Fruit fly (Drosophila melanogaster) S2 (cell line): ENCODE measurements around the gene Obp69a.
A peak's percentile ranks its signal among the peaks of the same experiment; 100 is the strongest.

Source experiments
- CG8478 ChIP-seq: fragments of >200 bp; optimal IDR thresholded peaks from 2 replicates; lab custom pipeline; 2018
- CTCF ChIP-seq, 2 experiments: fragments of >200 bp; optimal IDR thresholded peaks; 2 replicates each; lab custom pipeline; 2018

The Obp69a gene

DNA sequence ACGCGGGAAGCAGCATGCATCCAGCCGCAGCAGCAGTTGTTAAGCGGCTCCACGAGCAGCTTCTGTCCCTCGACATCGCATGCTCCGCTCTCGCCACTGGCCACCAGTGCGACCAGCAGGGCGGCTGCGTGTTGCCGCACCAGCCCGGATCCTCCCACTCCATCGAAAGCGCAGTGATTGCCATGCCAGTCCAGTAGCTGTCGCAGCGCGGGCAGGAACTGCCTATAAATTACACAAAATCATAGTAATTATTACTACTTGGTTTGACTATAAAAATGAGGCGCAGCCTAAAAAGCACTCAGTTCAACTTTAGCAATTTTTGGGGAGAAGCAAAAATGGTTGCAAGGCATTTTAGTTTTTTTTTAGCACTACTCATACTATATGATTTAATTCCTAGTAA lies at the start of gene Obp69a:
Gene Obp69a (plus strand): TSS at position 301 of the 400 bp plus-strand sequence.
- TF ChIP-seq CTCF (optimal IDR thresholded peaks at IDR 0.05; lab: Kevin White, UChicago) (no peak), CG8478 (no peak)

DNA sequence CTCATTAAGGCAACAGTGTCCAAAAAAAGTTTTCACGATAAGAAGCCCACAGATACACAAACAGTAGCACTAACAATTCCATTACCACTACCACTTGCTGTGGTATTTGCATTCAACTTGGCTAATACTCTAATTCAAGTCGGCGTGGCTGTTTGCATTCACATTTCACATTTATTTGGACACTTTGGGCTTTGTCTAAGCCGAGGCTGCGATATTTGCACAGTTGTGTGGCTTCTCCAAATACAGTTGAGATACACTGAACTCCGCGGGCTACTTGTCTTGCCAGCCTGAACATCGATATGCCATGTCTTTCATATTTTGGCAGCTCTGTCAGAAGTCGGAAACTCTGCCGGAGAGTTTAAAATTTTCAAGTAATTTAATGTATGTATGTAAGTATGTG lies 45.7 kb upstream of the Obp69a start:
- TF ChIP-seq CG8478 = no peak
- TF ChIP-seq CTCF (optimal IDR thresholded peaks at IDR 0.05; lab: Kevin White, UChicago) = no peak

DNA sequence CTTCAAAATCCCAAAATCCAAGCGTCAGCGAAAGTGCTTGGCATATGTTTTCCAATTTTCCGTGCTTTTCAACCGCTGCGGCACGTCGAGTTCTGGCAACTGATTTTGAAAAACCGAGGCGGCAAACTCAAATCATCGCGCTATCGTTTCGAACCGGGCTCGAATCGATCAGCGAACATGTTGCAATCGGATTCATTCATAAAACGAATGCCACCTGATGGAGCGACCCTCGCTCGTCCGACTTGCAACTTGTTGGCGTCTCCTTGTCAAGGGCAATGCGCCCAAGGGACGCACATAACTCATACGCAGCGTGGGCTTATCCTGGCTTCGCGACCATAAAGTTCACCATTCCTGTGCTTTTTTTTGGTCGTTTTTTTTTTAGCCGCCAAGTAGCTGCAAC lies 44.5 kb upstream of the Obp69a start, which contains the start of gene CrzR:
Gene CrzR (minus strand): TSS at position 105 of the 400 bp plus-strand sequence.
- TF ChIP-seq CTCF (optimal IDR thresholded peaks at IDR 0.05; lab: Kevin White, UChicago) = no peak
- TF ChIP-seq CG8478 = no peak

DNA sequence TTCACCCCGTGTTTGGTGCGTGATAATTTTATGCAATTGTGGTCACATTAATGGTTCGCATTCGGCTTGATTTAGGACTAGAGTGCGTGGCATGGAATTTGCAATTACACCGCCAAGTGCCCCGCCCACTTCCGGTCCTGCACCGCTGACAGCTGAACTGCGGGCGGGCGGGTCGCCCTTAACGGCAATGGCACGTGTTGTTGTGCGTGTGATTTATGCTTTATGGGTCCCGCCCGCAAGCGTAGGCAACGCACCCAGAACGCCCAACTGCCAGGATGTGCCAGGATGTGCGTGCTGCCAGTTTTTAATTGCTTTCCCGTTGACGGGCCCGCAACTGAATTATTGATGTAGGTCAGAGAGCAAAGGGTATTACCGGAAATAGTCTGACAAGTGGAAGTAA lies 32.2 kb upstream of the Obp69a start:
- TF ChIP-seq CTCF (optimal IDR thresholded peaks at IDR 0.05; lab: Kevin White, UChicago) (no peak), CG8478 (no peak)

DNA sequence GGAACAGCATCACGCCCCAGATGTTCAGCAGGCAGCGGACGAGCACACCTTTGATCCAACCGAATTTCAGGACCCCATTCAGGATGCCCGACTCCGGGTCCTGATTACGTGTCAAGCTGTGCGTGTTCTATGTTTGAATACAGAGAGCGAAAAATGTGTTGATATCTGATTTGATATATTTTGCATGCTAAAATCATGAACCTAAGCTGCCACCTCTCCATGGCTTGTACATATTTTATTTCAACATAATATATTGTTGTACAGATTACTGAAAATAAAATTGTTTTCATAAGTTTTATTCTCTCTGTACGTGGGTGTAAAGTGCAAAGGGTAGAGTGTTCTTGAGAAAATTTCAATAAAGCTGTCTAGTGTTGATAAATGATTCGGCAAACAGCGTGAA lies 21.6 kb upstream of the Obp69a start:
- TF ChIP-seq CTCF (optimal IDR thresholded peaks at IDR 0.05; lab: Kevin White, UChicago) (no peak), CG8478 (no peak)

DNA sequence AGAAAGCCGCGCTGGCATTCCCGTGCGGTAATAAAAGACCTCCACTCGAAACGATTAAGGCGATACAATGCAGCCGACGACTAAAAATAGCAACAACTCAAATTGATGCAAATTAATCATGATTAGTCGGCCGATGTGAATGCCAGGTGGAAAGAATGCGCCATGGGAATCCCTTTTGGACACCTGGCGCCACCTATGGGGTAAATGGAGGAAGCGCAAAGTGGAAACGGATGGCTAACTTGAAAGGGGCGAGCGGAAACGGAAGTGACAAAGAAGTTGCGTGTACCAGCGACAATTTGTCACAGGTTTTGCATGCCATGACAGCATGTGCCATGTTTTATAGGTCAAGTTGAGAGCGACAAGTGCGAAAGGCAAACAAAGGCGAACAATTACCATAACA lies 15.4 kb upstream of the Obp69a start:
- peak; percentile 80 to 85 for TF ChIP-seq CTCF (optimal IDR thresholded peaks at IDR 0.05; lab: Kevin White, UChicago)
- TF ChIP-seq CG8478 = no peak

DNA sequence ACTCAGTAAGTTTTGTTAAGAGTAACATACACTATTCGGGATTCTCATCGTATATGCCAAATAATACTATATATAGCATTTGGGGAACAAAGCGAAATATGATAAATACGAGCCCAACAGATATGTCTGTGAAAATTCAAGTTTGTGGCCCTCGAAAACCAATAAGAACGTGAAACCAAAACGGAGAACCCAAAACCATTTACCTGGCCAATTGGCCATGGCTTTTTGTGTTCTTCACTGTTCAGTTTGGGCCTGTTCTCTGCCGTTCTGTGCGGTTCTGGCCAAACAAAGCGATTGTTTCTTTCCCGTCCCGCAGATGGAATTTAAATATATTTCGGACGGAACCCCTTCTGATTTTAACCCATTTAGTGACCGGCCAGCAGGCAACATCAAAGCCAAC lies 8.9 kb upstream of the Obp69a start:
- TF ChIP-seq CTCF (optimal IDR thresholded peaks at IDR 0.05; lab: Kevin White, UChicago) = no peak
- no peak for TF ChIP-seq CG8478

DNA sequence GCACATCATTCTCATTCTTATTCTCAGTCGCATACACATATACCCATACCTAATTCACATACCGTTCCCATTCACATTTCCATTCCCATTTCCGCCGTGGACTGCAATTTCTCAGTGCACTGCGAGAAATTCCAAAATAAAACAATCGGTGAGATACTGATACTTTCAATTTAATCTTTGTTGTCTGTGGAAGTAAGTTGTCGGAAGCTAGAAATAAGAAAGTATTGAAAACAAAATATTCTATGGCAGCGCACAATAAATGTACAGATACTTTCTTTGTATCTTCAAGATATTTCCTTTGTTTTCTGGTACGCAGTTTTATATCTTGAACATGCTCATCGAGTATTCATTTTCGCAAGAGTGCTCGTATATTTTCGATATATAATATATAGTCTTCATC lies 8.1 kb upstream of the Obp69a start:
- TF ChIP-seq CG8478 (no peak), CTCF (optimal IDR thresholded peaks at IDR 0.05; lab: Kevin White, UChicago) (no peak)

DNA sequence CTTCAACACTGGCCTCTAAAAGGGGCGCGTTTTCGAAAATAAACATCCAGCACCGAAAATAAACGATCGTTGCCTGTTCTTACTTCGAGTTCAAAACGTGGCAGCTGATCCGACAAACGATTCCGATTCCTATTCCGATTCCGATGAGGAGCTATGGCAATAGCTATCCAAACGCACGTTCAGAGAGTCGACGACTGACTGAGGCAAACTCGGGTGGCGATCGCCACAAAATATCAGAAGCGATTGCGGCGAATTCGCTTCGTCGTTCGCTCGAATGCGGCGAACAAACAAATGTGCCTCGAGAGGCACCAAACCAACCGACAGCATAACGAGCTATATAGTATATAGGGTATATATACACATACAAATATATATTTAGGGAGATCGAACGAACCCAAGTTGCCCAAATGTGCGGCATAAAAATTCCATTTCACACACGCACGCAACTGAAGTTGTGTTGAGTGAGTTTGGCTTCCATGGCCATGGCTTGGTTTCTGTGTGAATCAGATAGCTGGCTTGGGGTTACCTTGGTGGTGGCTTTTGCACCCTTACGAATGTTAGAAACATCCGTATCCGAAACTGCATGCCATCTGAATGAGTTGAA lies 4.6 kb upstream of the Obp69a start, which contains the start of gene Ncc69:
Gene Ncc69 (minus strand): TSS at position 205 of the 604 bp plus-strand sequence.
- no peak for TF ChIP-seq CTCF (optimal IDR thresholded peaks at IDR 0.05; lab: Kevin White, UChicago)
- TF ChIP-seq CG8478 = no peak

DNA sequence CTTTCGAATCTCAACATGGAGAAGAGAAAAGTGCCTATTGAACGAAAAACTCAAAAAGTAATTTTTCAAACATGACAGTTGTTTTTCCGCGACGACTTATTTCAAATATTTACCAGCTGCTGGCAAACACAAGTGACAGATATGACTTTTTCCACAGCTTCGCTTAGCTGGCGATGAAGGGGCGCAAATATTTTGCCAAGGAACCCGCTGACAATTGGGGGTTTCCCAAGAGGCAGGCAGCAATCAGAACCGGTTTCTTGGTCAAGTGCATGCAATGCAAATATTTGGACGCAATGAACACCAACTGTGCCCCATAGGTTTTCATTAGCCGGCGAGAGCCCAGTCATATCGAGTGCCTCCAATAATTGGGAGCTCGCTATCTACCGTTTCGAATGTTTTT lies 3.9 kb upstream of the Obp69a start:
- TF ChIP-seq CTCF (optimal IDR thresholded peaks at IDR 0.05; lab: Kevin White, UChicago) = no peak
- TF ChIP-seq CG8478 = no peak

DNA sequence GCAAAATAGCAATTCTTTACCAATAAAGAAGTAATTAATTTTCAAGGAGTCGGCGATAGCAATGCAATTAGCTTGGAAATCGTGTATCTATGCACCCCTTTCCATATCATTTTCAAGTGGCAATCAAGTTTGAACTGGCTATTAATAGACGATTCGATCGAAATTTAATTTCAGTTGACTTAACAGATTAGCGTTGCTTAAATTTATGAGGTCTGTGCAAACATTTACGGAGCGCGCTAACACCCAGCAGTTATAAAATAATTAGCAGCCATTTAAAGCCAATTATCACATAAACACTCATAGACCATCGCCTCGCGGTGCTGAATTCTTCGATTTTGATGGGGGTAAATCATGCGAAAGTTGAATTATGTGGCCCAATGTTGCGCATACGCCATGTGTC lies 3.2 kb upstream of the Obp69a start:
- TF ChIP-seq CTCF (optimal IDR thresholded peaks at IDR 0.05; lab: Kevin White, UChicago) (no peak), CG8478 (no peak)

DNA sequence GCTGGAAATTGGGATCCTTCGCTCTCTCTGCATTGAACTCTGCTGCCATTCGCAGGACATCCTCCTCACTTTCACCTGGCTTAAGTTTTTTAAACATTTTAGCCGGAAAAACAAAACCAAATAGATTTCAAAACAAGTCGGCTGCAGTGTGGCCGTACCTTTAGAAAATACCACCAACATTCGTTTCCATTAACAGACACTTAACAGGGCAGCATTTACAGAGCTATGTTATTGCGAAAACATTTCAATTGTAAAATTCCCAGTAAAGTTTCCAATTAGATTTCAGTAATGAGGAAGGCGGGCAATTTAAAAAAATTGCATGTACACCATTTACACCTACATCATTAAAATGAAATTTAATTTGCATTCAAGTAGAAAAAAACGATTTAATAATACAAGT lies 3.2 kb downstream of the Obp69a start, which contains the start of gene CG32104:
Gene CG32104 (minus strand): TSS at position 152 of the 400 bp plus-strand sequence.
- TF ChIP-seq CG8478 (no peak), CTCF (optimal IDR thresholded peaks at IDR 0.05; lab: Kevin White, UChicago) (no peak)

DNA sequence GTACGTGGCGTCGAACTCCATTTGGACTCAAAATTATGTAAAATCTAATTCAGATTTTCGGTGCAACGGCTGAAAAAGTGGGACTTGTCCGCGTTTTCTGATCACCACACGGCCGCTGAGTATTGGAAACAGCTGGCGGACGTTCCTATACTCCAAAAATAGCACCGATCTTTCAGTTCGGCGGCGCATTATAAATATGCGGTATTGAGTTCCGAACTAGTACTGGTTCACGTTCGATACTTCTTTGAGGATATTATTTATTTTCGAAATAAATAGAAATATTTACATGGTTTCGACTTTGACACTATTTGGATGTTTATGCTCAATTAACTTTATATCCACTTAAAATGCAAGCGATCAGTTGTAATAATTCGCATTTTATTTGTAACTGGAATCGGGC lies 5.8 kb downstream of the Obp69a start, which contains the start of gene Smyd4-2:
Gene Smyd4-2 (minus strand): TSS at position 136 of the 400 bp plus-strand sequence.
- no peak for TF ChIP-seq CTCF (optimal IDR thresholded peaks at IDR 0.05; lab: Kevin White, UChicago)

DNA sequence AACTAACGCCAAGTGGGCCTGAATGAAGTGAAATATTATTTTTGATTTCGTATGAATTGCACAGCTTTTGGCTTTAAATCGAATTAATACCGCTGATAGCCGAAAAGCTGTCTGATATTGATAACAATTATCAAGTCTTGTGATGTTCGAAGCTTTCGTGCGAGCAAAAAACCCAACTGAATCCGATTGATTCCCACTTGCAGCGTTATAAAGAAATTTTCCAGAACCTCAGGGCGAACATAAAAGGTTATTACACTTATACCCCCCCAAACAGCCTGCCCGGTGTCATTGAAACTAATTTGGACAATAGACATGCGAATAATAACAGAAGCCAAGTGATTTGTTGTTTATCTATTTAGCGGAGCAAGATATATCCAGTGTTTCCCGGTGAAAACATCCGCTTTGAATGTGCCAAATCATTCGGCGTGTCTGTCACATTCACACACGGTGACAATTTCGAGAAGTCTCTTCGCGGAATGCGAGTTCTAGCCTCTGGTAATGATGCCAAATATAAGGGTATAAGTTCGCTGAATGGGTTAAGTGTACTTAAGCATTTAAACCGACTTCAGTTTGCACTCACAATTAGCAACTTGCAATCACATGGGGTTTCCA lies 10.0 kb downstream of the Obp69a start:
- TF ChIP-seq CTCF (optimal IDR thresholded peaks at IDR 0.05; lab: Kevin White, UChicago) (no peak), CG8478 (no peak)

DNA sequence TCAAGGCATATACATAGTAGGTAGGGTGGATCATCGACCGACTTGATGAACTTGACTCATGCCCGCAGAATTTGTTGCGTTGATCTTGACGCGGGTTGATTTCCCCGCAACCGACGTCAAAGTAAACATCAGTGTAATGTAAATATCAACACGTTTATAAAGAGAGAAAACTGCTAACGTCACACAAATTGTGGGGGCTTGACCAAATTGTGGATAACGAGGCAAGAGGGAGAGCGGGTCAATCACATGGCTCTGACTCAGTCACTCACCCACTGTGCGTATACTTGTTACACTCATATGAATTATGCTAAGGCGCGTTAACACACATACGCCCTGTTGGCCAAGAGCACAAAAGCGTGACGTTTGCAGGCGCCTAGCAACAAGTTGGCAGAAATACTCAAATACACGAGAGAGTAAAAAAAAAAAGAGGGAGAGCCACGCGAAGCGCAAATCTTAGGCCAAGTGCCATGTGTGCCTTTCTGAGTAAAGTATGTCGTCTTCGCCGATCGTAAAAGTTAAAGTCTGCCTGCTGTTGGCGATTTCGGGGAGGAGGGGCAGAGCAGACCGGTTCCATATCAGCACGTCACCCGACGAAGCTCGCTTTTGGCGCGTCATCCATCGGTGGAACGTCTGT lies 11.1 kb downstream of the Obp69a start:
- no peak for TF ChIP-seq CG8478
- no peak for TF ChIP-seq CTCF (optimal IDR thresholded peaks at IDR 0.05; lab: Kevin White, UChicago)

DNA sequence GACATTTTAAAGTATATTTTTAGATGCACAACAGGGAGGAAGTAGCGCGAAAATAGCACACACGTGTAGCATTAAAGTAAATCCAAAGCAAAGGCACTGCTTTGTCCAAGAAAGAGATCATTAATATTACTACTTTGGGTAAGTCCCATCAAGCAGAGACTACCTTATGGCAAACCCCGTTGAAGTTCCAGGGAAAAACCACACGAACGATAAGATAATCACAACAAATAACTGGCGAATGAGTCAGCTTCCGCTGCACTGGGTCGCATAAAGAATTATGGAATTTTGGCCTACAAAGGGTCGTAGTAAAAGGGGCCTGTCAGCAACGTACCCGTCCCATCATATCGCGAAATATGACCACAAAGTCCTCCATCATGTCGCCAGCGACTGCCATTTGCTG lies 11.8 kb downstream of the Obp69a start:
- TF ChIP-seq CG8478 = no peak
- TF ChIP-seq CTCF (optimal IDR thresholded peaks at IDR 0.05; lab: Kevin White, UChicago) = no peak
